Fruit fly (Drosophila melanogaster) S2 (cell line): Measurements from ENCODE around the gene lwr.

Experiments
- CG8478 ChIP-seq: fragments of >200 bp; optimal IDR thresholded peaks from 2 replicates; lab custom pipeline; 2018
- CTCF ChIP-seq, 2 experiments: fragments of >200 bp; optimal IDR thresholded peaks; 2 replicates each; lab custom pipeline; 2018

dm6 chr2L:496436-496835 lies 45.9 kb downstream of the lwr start:
- TF ChIP-seq CG8478 (no peak), CTCF (optimal IDR thresholded peaks at IDR 0.05; lab: Kevin White, UChicago) (no peak)
